Fruit fly (Drosophila melanogaster) Kc167 (cell line): Measurements from ENCODE around the gene CG18746.

Source experiments
- Myc ChIP-seq: fragments of >200 bp; optimal IDR thresholded peaks from 2 replicates; lab custom pipeline; 2017; ENCODE audit warnings: missing external identifiers
- Sin3A ChIP-seq: fragments of >200 bp; optimal IDR thresholded peaks from 2 replicates; lab custom pipeline; 2018; ENCODE audit warnings: missing external identifiers
- h ChIP-seq: fragments of >200 bp; optimal IDR thresholded peaks from 3 replicates; lab custom pipeline; 2018; ENCODE audit warnings: missing external identifiers
- psq ChIP-seq: fragments of >200 bp; optimal IDR thresholded peaks from 2 replicates; lab custom pipeline; 2017; ENCODE audit warnings: missing external identifiers
- ttk ChIP-seq: sonication (Bioruptor generic); optimal IDR thresholded peaks from 2 replicates; lab custom pipeline; 2017; ENCODE audit warnings: missing external identifiers

DNA sequence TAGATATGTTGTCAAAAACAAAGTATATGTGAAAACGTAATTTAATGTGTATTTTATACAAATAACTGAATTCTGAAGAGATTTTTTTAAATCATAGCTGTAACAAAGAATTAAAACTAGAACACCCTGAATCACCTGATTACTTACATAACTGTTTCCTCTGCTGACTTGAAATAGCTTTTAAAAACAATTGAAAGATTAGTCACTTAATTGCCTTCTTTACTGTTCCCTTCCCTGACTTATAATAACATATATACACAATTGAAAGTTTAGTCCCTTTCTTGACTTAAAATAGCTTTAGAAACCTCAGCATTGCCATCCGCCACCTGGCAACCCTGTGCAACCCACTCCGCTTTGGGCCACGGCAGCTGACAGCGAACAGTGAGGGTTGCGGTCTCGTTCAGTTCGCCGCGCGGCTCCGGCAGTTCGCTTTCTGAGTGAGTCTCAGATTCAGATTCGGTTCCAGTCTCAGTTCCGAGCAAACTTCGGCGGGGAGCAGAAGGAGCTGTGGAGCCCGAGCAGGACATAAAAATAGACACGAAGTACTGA, 24.1 kb upstream of the CG18746 start, which contains the start of gene CG34384:
- TF ChIP-seq Sin3A (lab: Kevin White, UChicago) = no peak
- TF ChIP-seq psq (lab: Kevin White, UChicago) = no peak
- no peak for TF ChIP-seq h (lab: Kevin White, UChicago)
- no peak for TF ChIP-seq Myc (lab: Kevin White, UChicago)
- TF ChIP-seq ttk (lab: Kevin White, UChicago) = no peak
